Worm (Caenorhabditis elegans) whole organism, L2 larva: ENCODE results near the gene srh-23.

ENCODE experiments used
- C34F6.9 ChIP-seq: fragments of 150-350 bp; optimal IDR thresholded peaks from 2 replicates; lab custom pipeline; 2014; ENCODE audit warnings: missing biosample characterization, missing genetic modification characterization
- F13H6.1 ChIP-seq: sonication (generic microtip); optimal IDR thresholded peaks from 2 replicates; lab custom pipeline; 2016; ENCODE audit warnings: missing genetic modification characterization, missing compliant biosample characterization
- R02D3.7 ChIP-seq: fragments of 150-350 bp; optimal IDR thresholded peaks from 2 replicates; lab custom pipeline; 2014; ENCODE audit warnings: missing biosample characterization, missing genetic modification characterization
- alr-1 ChIP-seq: fragments of 150-350 bp; optimal IDR thresholded peaks from 2 replicates; lab custom pipeline; 2014; ENCODE audit warnings: missing biosample characterization, missing genetic modification characterization
- aly-2 ChIP-seq: fragments of 150-350 bp; optimal IDR thresholded peaks from 2 replicates; lab custom pipeline; 2014; ENCODE audit warnings: missing biosample characterization, missing genetic modification characterization
- ama-1 ChIP-seq: fragments of 150-350 bp; optimal IDR thresholded peaks from 2 replicates; lab custom pipeline; 2018; ENCODE audit warnings: inconsistent platforms
- blmp-1 ChIP-seq: sonication (generic microtip); optimal IDR thresholded peaks from 2 replicates; lab custom pipeline; 2017; ENCODE audit warnings: missing genetic modification characterization, mild to moderate bottlenecking, missing compliant biosample characterization, antibody characterized with exemption, moderate library complexity; ENCODE audit not compliant: insufficient read depth
- ceh-16 ChIP-seq: fragments of 150-350 bp; optimal IDR thresholded peaks from 2 replicates; lab custom pipeline; 2014; ENCODE audit warnings: missing biosample characterization, missing genetic modification characterization
- ceh-82 ChIP-seq: fragments of 150-350 bp; optimal IDR thresholded peaks from 2 replicates; lab custom pipeline; 2014; ENCODE audit warnings: missing biosample characterization, missing genetic modification characterization
- crh-2 ChIP-seq: sonication (generic microtip); optimal IDR thresholded peaks from 2 replicates; lab custom pipeline; 2017; ENCODE audit warnings: missing biosample characterization, missing genetic modification characterization
- elt-1 ChIP-seq: fragments of 150-350 bp; optimal IDR thresholded peaks from 2 replicates; lab custom pipeline; 2014; ENCODE audit warnings: missing biosample characterization, missing genetic modification characterization
- elt-3 ChIP-seq: sonication (generic microtip); optimal IDR thresholded peaks from 2 replicates; lab custom pipeline; 2017; ENCODE audit warnings: missing biosample characterization, missing genetic modification characterization
- gmeb-1 ChIP-seq: fragments of 150-350 bp; optimal IDR thresholded peaks from 2 replicates; lab custom pipeline; 2014; ENCODE audit warnings: missing biosample characterization, missing genetic modification characterization
- lin-11 ChIP-seq: fragments of 150-350 bp; sonication (generic microtip); optimal IDR thresholded peaks from 2 replicates; lab custom pipeline; 2014; ENCODE audit warnings: missing biosample characterization, missing genetic modification characterization, inconsistent platforms, mixed read lengths
- lsy-2 ChIP-seq, 2 experiments: fragments of 150-350 bp in 1 of 2; sonication (generic microtip) in 1 of 2; optimal IDR thresholded peaks; 2 replicates each; lab custom pipeline; 2014 to 2017; ENCODE audit warnings: missing biosample characterization in 2 of 2, missing genetic modification characterization in 2 of 2
- mab-5 ChIP-seq: fragments of 150-350 bp; optimal IDR thresholded peaks from 2 replicates; lab custom pipeline; 2014; ENCODE audit warnings: missing biosample characterization, missing genetic modification characterization
- mbf-1 ChIP-seq: sonication (generic microtip); optimal IDR thresholded peaks from 2 replicates; lab custom pipeline; 2017; ENCODE audit warnings: missing biosample characterization, missing genetic modification characterization
- mdl-1 ChIP-seq, 2 experiments: fragments of 150-350 bp in 1 of 2; sonication (generic microtip) in 1 of 2; optimal IDR thresholded peaks; 2 replicates each; lab custom pipeline; 2017; ENCODE audit warnings: missing biosample characterization in 2 of 2, missing genetic modification characterization in 2 of 2
- nhr-10 ChIP-seq: sonication (generic microtip); optimal IDR thresholded peaks from 2 replicates; lab custom pipeline; 2017; ENCODE audit warnings: missing biosample characterization, missing genetic modification characterization
- nhr-11 ChIP-seq: fragments of 150-350 bp; optimal IDR thresholded peaks from 2 replicates; lab custom pipeline; 2014; ENCODE audit warnings: missing biosample characterization, missing genetic modification characterization
- nhr-12 ChIP-seq: fragments of 150-350 bp; optimal IDR thresholded peaks from 2 replicates; lab custom pipeline; 2014; ENCODE audit warnings: missing biosample characterization, missing genetic modification characterization
- nhr-21 ChIP-seq: fragments of 150-350 bp; optimal IDR thresholded peaks from 2 replicates; lab custom pipeline; 2014; ENCODE audit warnings: missing biosample characterization, missing genetic modification characterization
- nhr-23 ChIP-seq: fragments of 150-350 bp; optimal IDR thresholded peaks from 2 replicates; lab custom pipeline; 2014; ENCODE audit warnings: missing biosample characterization, missing genetic modification reagents, missing genetic modification characterization
- nhr-6 ChIP-seq: fragments of 150-350 bp; optimal IDR thresholded peaks from 2 replicates; lab custom pipeline; 2014; ENCODE audit warnings: missing biosample characterization, missing genetic modification characterization
- nhr-77 ChIP-seq: fragments of 150-350 bp; optimal IDR thresholded peaks from 2 replicates; lab custom pipeline; 2014; ENCODE audit warnings: missing biosample characterization, missing genetic modification characterization
- peb-1 ChIP-seq: fragments of 150-350 bp; optimal IDR thresholded peaks from 2 replicates; lab custom pipeline; 2014; ENCODE audit warnings: missing biosample characterization, missing genetic modification characterization
- sem-4 ChIP-seq: fragments of 150-350 bp; optimal IDR thresholded peaks from 2 replicates; lab custom pipeline; 2014; ENCODE audit warnings: missing biosample characterization, missing genetic modification reagents, missing genetic modification characterization
- skn-1 ChIP-seq: sonication (generic microtip); optimal IDR thresholded peaks from 2 replicates; lab custom pipeline; 2017; ENCODE audit warnings: missing biosample characterization, missing genetic modification characterization
- sma-9 ChIP-seq, 2 experiments: fragments of 150-350 bp in 1 of 2; sonication (generic microtip) in 1 of 2; optimal IDR thresholded peaks; 2 replicates each; lab custom pipeline; 2014 to 2016; ENCODE audit warnings: missing genetic modification characterization in 2 of 2, mild to moderate bottlenecking in 1 of 2, missing biosample characterization in 1 of 2, missing compliant biosample characterization in 1 of 2, missing genetic modification reagents in 1 of 2, moderate library complexity in 1 of 2
- snpc-4 ChIP-seq: fragments of 150-350 bp; optimal IDR thresholded peaks from 2 replicates; lab custom pipeline; 2014; ENCODE audit warnings: missing biosample characterization, missing genetic modification characterization
- unc-39 ChIP-seq: fragments of 150-350 bp; optimal IDR thresholded peaks from 2 replicates; lab custom pipeline; 2014; ENCODE audit warnings: missing biosample characterization, missing genetic modification characterization
- unc-62 ChIP-seq: fragments of 150-350 bp; optimal IDR thresholded peaks from 2 replicates; lab custom pipeline; 2014; ENCODE audit warnings: missing biosample characterization, missing genetic modification reagents, missing genetic modification characterization
- ztf-11 ChIP-seq: sonication (generic microtip); optimal IDR thresholded peaks from 2 replicates; lab custom pipeline; 2017; ENCODE audit warnings: missing biosample characterization, missing genetic modification characterization

The srh-23 gene

DNA sequence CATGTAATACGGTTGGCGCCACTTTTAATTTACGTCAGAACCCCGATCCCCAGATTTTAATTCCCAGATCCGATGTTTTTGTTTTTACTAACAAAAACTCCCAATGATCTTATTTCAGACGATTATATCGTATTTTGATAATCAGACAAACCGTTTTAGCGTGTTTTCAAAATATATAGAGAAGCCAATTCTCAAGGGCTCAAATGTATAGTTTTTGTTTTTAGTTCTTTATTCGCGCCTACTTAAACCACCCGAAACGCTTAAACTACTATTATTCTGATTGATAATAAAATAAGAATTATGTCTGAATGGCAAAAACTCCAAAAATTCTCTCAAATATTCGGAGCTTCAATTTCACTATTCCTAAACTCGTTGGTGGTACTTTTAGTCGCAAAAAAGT is 35.6 kb downstream of the srh-23 start, which contains the start of gene str-208:
TSS of gene str-208 (plus strand) at position 301 of the 400 bp plus-strand sequence.
- TF ChIP-seq mab-5, result no peak
- TF ChIP-seq nhr-23 (tag; lab: Kevin White, UChicago), result no peak
- TF ChIP-seq nhr-6 (tag; lab: Kevin White, UChicago), result no peak
- TF ChIP-seq crh-2, result no peak
- no peak for TF ChIP-seq ztf-11
- TF ChIP-seq R02D3.7 (tag; lab: Kevin White, UChicago), result no peak
- TF ChIP-seq nhr-10 (tag; lab: Kevin White, UChicago), result no peak
- TF ChIP-seq unc-62, result no peak
- TF ChIP-seq nhr-11 (tag; lab: Kevin White, UChicago), result no peak
- no peak for TF ChIP-seq mdl-1 (tag; optimal IDR thresholded peaks at IDR 0.05; lab: Kevin White, UChicago)
- TF ChIP-seq ceh-82 (tag; lab: Kevin White, UChicago), result no peak
- TF ChIP-seq lin-11 (tag; lab: Kevin White, UChicago), result no peak
- TF ChIP-seq elt-1 (tag; lab: Kevin White, UChicago), result no peak
- TF ChIP-seq sma-9 (GFP tag; optimal IDR thresholded peaks at IDR 0.05; lab: Kevin White, UChicago), result no peak
- TF ChIP-seq sma-9 (tag; optimal IDR thresholded peaks at IDR 0.05; lab: Kevin White, UChicago), result no peak

DNA sequence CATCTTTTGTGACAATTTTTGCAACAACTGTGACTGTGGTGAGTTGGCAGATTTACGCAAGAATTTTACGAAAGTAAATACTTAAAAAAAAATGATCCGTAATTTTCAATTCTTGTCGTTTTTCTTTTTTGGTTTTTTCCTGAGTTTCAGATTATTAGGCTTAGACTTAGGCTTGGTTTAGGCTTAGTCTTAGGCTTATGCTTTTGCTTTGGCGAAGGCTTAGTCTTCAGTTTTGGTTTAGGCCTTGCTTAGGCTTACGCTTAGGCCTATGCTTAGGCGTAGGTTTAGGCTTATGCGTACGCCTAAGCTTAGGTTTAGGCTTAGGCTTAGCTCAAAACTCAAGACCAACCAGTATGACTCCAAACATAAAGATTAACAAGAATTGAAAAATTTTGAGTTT is 36.7 kb downstream of the srh-23 start:
- TF ChIP-seq lsy-2 (tag; optimal IDR thresholded peaks at IDR 0.05; lab: Kevin White, UChicago) (no peak), F13H6.1 (tag; lab: Kevin White, UChicago) (no peak), mdl-1 (tag; optimal IDR thresholded peaks at IDR 0.05; lab: Kevin White, UChicago) (no peak), nhr-23 (tag; lab: Kevin White, UChicago) (no peak), peb-1 (tag; lab: Kevin White, UChicago) (no peak), mbf-1 (no peak)

DNA sequence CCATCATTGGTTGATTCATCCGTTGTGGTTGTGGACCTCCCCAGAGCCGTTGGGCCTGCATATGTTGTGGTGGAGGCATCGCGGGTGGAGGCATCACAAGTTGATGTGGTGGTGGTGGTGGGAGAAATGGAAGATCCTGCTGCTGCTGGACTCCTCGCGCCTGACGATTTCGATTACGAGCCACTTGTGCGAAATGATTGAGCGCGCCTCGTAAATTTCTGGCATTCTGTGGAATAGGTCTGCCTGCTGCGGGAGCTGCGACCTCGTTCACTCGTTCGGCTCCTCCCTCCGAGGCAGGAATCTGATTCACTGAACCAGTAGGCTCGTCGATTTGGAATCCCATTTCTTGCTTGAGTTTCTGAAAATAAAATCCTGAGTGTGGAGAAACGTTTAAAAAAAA is 39.8 kb downstream of the srh-23 start:
- TF ChIP-seq R02D3.7 (tag; lab: Kevin White, UChicago), result no peak
- TF ChIP-seq elt-3 (tag; lab: Kevin White, UChicago), result no peak
- no peak for TF ChIP-seq elt-1 (tag; lab: Kevin White, UChicago)
- TF ChIP-seq sma-9 (GFP tag; optimal IDR thresholded peaks at IDR 0.05; lab: Kevin White, UChicago), result no peak
- no peak for TF ChIP-seq sma-9 (tag; optimal IDR thresholded peaks at IDR 0.05; lab: Kevin White, UChicago)
- no peak for TF ChIP-seq nhr-21 (tag; lab: Kevin White, UChicago)
- no peak for TF ChIP-seq nhr-10 (tag; lab: Kevin White, UChicago)
- no peak for TF ChIP-seq peb-1 (tag; lab: Kevin White, UChicago)
- TF ChIP-seq ztf-11, result no peak
- no peak for TF ChIP-seq aly-2 (tag; lab: Kevin White, UChicago)
- no peak for TF ChIP-seq ceh-16 (tag; lab: Kevin White, UChicago)
- TF ChIP-seq alr-1 (tag; lab: Kevin White, UChicago), result no peak
- TF ChIP-seq F13H6.1 (tag; lab: Kevin White, UChicago), result no peak
- TF ChIP-seq sem-4, result no peak
- no peak for TF ChIP-seq gmeb-1
- TF ChIP-seq lin-11 (tag; lab: Kevin White, UChicago), result no peak
- TF ChIP-seq nhr-12, result no peak
- no peak for TF ChIP-seq nhr-77 (tag; lab: Kevin White, UChicago)
- no peak for TF ChIP-seq lsy-2 (tag; optimal IDR thresholded peaks at IDR 0.05; lab: Kevin White, UChicago)
- TF ChIP-seq mdl-1 (tag; optimal IDR thresholded peaks at IDR 0.05; lab: Kevin White, UChicago), result no peak

DNA sequence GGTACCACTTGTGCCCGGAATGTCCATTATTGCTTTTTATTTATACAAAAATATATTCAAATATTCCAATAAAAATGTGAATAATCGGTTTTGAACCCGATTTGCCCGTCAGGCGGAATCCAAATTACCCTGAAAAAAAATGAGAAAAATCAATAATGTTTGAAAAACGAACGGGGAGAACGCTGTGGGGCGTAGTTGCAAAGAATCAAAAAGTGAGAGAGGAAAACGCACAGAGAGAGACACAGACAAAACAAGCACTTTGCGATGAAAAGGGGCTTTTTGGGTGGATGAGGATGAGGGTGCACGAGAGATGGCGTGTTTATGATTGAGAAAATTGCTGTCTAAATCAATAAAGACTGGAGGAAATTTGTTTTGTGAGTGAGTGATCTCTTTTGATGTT is 42.1 kb downstream of the srh-23 start, which contains the start of gene tam-1:
TSS of gene tam-1 (minus strand) at position 135 of the 400 bp plus-strand sequence.
- TF ChIP-seq lsy-2 (tag; optimal IDR thresholded peaks at IDR 0.05; lab: Kevin White, UChicago) (no peak), C34F6.9 (tag; lab: Kevin White, UChicago) (peak; percentile 40)

DNA sequence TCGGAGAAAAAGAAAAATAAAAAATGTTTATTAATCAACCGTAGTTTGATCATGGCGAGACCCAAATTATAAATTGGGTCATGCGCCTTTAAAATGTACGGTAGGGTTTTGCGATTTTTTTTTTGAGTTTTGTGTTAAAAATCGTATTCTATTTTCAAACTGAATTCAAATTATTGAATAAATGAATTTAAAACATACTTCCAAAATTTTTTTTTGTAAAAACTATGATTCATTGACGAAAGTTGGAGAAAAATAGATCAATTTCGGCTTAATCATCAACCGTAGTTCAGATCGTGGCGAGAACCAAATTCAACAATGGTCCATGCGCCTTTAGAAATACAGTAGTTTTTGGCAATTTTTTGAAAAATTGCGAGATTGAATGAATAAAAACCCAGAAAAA is 42.7 kb downstream of the srh-23 start:
- no peak for TF ChIP-seq unc-39 (tag; lab: Kevin White, UChicago)
- no peak for TF ChIP-seq C34F6.9 (tag; lab: Kevin White, UChicago)
- no peak for TF ChIP-seq nhr-6 (tag; lab: Kevin White, UChicago)
- no peak for TF ChIP-seq ceh-16 (tag; lab: Kevin White, UChicago)
- no peak for TF ChIP-seq elt-3 (tag; lab: Kevin White, UChicago)
- TF ChIP-seq nhr-77 (tag; lab: Kevin White, UChicago), result no peak
- no peak for TF ChIP-seq skn-1 (tag; lab: Kevin White, UChicago)
- no peak for TF ChIP-seq snpc-4 (tag; lab: Kevin White, UChicago)
- TF ChIP-seq nhr-10 (tag; lab: Kevin White, UChicago), result no peak
- TF ChIP-seq lin-11 (tag; lab: Kevin White, UChicago), result no peak
- TF ChIP-seq ama-1 (lab: Kevin White, UChicago), result no peak
- no peak for TF ChIP-seq nhr-12
- TF ChIP-seq blmp-1 (tag; lab: Kevin White, UChicago), result no peak
- no peak for TF ChIP-seq lsy-2 (tag; optimal IDR thresholded peaks at IDR 0.05; lab: Kevin White, UChicago)
- TF ChIP-seq sem-4, result no peak
- TF ChIP-seq, all 48 proteins: peak for 0
